Worm (Caenorhabditis elegans): ENCODE data around the gene wdr-5.2.

- TF ChIP-seq sox-4 (tag; optimal IDR thresholded peaks at IDR 0.05) (no peak), ztf-4 (tag; optimal IDR thresholded peaks at IDR 0.05) (no peak), aly-2 (tag; optimal IDR thresholded peaks at IDR 0.05) (no peak), lin-13 (GFP tag; optimal IDR thresholded peaks at IDR 0.05) (no peak)
Measured at ce11 chrX:14401230-14401629, 51.3 kb downstream of the wdr-5.2 start.

Measured in whole organism, L1 larva.